Worm (Caenorhabditis elegans) whole organism, young adult: ENCODE measurements around the gene slo-2.

ENCODE experiments used
- B0261.1 ChIP-seq: sonication (generic microtip); optimal IDR thresholded peaks from 2 replicates; lab custom pipeline; 2016; ENCODE audit warnings: mild to moderate bottlenecking, missing genetic modification characterization, moderate library complexity, missing compliant biosample characterization
- T07F8.4 ChIP-seq: sonication (generic microtip); optimal IDR thresholded peaks from 2 replicates; lab custom pipeline; 2016; ENCODE audit warnings: mild to moderate bottlenecking, missing genetic modification characterization, moderate library complexity, missing compliant biosample characterization
- ama-1 ChIP-seq, 3 experiments: fragments of 150-350 bp in 1 of 3; sonication (generic microtip) in 2 of 3; optimal IDR thresholded peaks; 2 replicates each; lab custom pipeline; 2014 to 2018; ENCODE audit warnings: missing biosample characterization in 2 of 3, missing genetic modification characterization in 2 of 3, missing genetic modification reagents in 2 of 3
- ceh-27 ChIP-seq: fragments of 200-800 bp; sonication (Bioruptor generic); optimal IDR thresholded peaks from 2 replicates; lab custom pipeline; 2018; ENCODE audit warnings: mild to moderate bottlenecking, missing genetic modification characterization, moderate library complexity, missing compliant biosample characterization
- ceh-40 ChIP-seq: fragments of 200-800 bp; sonication (Bioruptor generic); IDR thresholded peaks from 2 replicates; pipeline ENCODE4 v1.3.6; 2022; ENCODE audit warnings: missing genetic modification characterization, missing compliant biosample characterization
- dpl-1 ChIP-seq: fragments of 150-350 bp; optimal IDR thresholded peaks from 2 replicates; lab custom pipeline; 2014; ENCODE audit warnings: missing biosample characterization, missing genetic modification reagents, missing genetic modification characterization
- lag-1 ChIP-seq: fragments of 200-800 bp; sonication (Bioruptor generic); IDR thresholded peaks from 2 replicates; pipeline ENCODE4 v1.3.6; 2022; ENCODE audit warnings: missing genetic modification reagents, missing genetic modification characterization, missing compliant biosample characterization
- unc-62 ChIP-seq: fragments of 150-350 bp; optimal IDR thresholded peaks from 2 replicates; lab custom pipeline; 2014; ENCODE audit warnings: missing biosample characterization, missing genetic modification reagents, missing genetic modification characterization
- zfh-2 ChIP-seq: fragments of 200-800 bp; sonication (Bioruptor generic); conservative IDR thresholded peaks from 2 replicates; pipeline ENCODE4 v1.3.6; 2022; ENCODE audit warnings: missing genetic modification reagents, missing genetic modification characterization, missing compliant biosample characterization

- TF ChIP-seq T07F8.4 (tag; lab: Kevin White, UChicago): no peak
- TF ChIP-seq ama-1 (optimal IDR thresholded peaks at IDR 0.05; lab: Kevin White, UChicago): no peak
- no peak for TF ChIP-seq ama-1 (GFP tag; optimal IDR thresholded peaks at IDR 0.05; lab: Kevin White, UChicago)
- no peak for TF ChIP-seq B0261.1 (tag; lab: Kevin White, UChicago)
- no peak for TF ChIP-seq ceh-27 (GFP tag; lab: Kevin White, UChicago)
- no peak for TF ChIP-seq dpl-1 (GFP tag; lab: Kevin White, UChicago)
- no peak for TF ChIP-seq unc-62
- TF ChIP-seq zfh-2 (GFP tag; lab: Robert Waterston, UW): no peak
- TF ChIP-seq lag-1 (GFP tag; lab: Robert Waterston, UW): no peak
- TF ChIP-seq ceh-40 (GFP tag; lab: Robert Waterston, UW): no peak
Measured at ce11 chrX:11351856-11352255, 53.9 kb downstream of the slo-2 start, which contains the start of gene pgp-3.
